Fruit fly (Drosophila melanogaster) whole organism, wandering third instar larva: ENCODE results near the gene out.

Experiments
- Abd-B ChIP-seq: fragments of >200 bp; optimal IDR thresholded peaks from 2 replicates; lab custom pipeline; 2017; ENCODE audit warnings: missing biosample characterization, missing genetic modification characterization
- CG32264 ChIP-seq: fragments of 200-800 bp; sonication (Bioruptor generic); optimal IDR thresholded peaks from 2 replicates; lab custom pipeline; 2016; ENCODE audit warnings: missing biosample characterization, missing genetic modification characterization
- CG9705 ChIP-seq: fragments of 200-800 bp; sonication (Bioruptor generic); optimal IDR thresholded peaks from 2 replicates; lab custom pipeline; 2018; ENCODE audit warnings: missing biosample characterization, mild to moderate bottlenecking, missing genetic modification characterization
- CrebA ChIP-seq: fragments of 200-800 bp; sonication (Bioruptor generic); optimal IDR thresholded peaks from 2 replicates; lab custom pipeline; 2016; ENCODE audit warnings: missing biosample characterization, mild to moderate bottlenecking, missing genetic modification characterization, borderline replicate concordance
- Dfd ChIP-seq: fragments of >200 bp; optimal IDR thresholded peaks from 2 replicates; lab custom pipeline; 2017; ENCODE audit warnings: missing biosample characterization, missing genetic modification characterization
- Dif ChIP-seq: fragments of 200-275, 200-300 bp; sonication (Bioruptor generic); optimal IDR thresholded peaks from 2 replicates; lab custom pipeline; 2018; ENCODE audit warnings: missing biosample characterization, missing genetic modification characterization; ENCODE audit not compliant: partially characterized antibody
- GATAd ChIP-seq: sonication (Bioruptor generic); optimal IDR thresholded peaks from 2 replicates; lab custom pipeline; 2016; ENCODE audit warnings: missing biosample characterization, missing genetic modification characterization
- HLH106 ChIP-seq: fragments of 200-800 bp; optimal IDR thresholded peaks from 3 replicates; lab custom pipeline; 2019; ENCODE audit warnings: missing biosample characterization, mild to moderate bottlenecking, missing genetic modification characterization, moderate library complexity
- Hnf4 ChIP-seq: fragments of 200-800 bp; sonication (Bioruptor generic); optimal IDR thresholded peaks from 2 replicates; lab custom pipeline; 2016; ENCODE audit warnings: missing biosample characterization, mild to moderate bottlenecking, missing genetic modification characterization
- Hr78 ChIP-seq: fragments of >200 bp; optimal IDR thresholded peaks from 2 replicates; lab custom pipeline; 2017; ENCODE audit warnings: missing biosample characterization, missing genetic modification characterization
- Hr83 ChIP-seq: fragments of 200-300 bp; sonication (Bioruptor generic); optimal IDR thresholded peaks from 2 replicates; lab custom pipeline; 2016; ENCODE audit warnings: missing biosample characterization, mild to moderate bottlenecking, missing genetic modification characterization, moderate library complexity; ENCODE audit not compliant: poor library complexity, severe bottlenecking
- Jra ChIP-seq: sonication (Bioruptor generic); optimal IDR thresholded peaks from 2 replicates; lab custom pipeline; 2016; ENCODE audit warnings: missing biosample characterization, missing genetic modification characterization
- Mio ChIP-seq: sonication (Bioruptor generic); optimal IDR thresholded peaks from 2 replicates; lab custom pipeline; 2016; ENCODE audit warnings: missing biosample characterization, missing genetic modification characterization
- Myc ChIP-seq: fragments of >200 bp; optimal IDR thresholded peaks from 2 replicates; lab custom pipeline; 2017
- N ChIP-seq: fragments of >200 bp; optimal IDR thresholded peaks from 2 replicates; lab custom pipeline; 2018; ENCODE audit warnings: missing biosample characterization, missing external identifiers, missing genetic modification characterization
- OdsH ChIP-seq: fragments of 200-800 bp; sonication (Bioruptor generic); optimal IDR thresholded peaks from 2 replicates; lab custom pipeline; 2016; ENCODE audit warnings: missing biosample characterization, mild to moderate bottlenecking, missing genetic modification characterization
- Rel ChIP-seq, 2 experiments: fragments of 200-800 bp; sonication (Bioruptor generic) in 1 of 2; optimal IDR thresholded peaks; 2 replicates in 1 of 2; 3 replicates in 1 of 2; lab custom pipeline; 2016 to 2019; ENCODE audit warnings: mild to moderate bottlenecking in 2 of 2, missing biosample characterization in 2 of 2, missing genetic modification characterization in 2 of 2, moderate library complexity in 1 of 2
- Sp1 ChIP-seq: fragments of 200-800 bp; sonication (Bioruptor generic); optimal IDR thresholded peaks from 3 replicates; lab custom pipeline; 2019; ENCODE audit warnings: missing biosample characterization, mild to moderate bottlenecking, missing genetic modification characterization, moderate library complexity
- Vsx2 ChIP-seq: fragments of 200-300, 225-300 bp; sonication (Bioruptor generic); optimal IDR thresholded peaks from 2 replicates; lab custom pipeline; 2018; ENCODE audit warnings: missing biosample characterization, missing genetic modification characterization; ENCODE audit not compliant: partially characterized antibody
- br ChIP-seq: fragments of 200-800 bp; sonication (Bioruptor generic); optimal IDR thresholded peaks from 2 replicates; lab custom pipeline; 2016; ENCODE audit warnings: missing biosample characterization, missing genetic modification characterization
- brk ChIP-seq: fragments of 200-800 bp; sonication (Bioruptor generic); optimal IDR thresholded peaks from 2 replicates; lab custom pipeline; 2016; ENCODE audit warnings: missing biosample characterization, mild to moderate bottlenecking, missing genetic modification characterization
- dl ChIP-seq, 2 experiments: fragments of 175-275, 200-275 bp in 1 of 2; fragments of 200-275 bp in 1 of 2; sonication (Bioruptor generic); optimal IDR thresholded peaks; lab custom pipeline; 2018; ENCODE audit warnings: mild to moderate bottlenecking in 2 of 2, missing biosample characterization in 2 of 2, missing genetic modification characterization in 2 of 2, moderate library complexity in 2 of 2; ENCODE audit not compliant: partially characterized antibody in 2 of 2, insufficient read depth in 1 of 2
- dmrt93B ChIP-seq: fragments of 200-800 bp; sonication (Bioruptor generic); optimal IDR thresholded peaks from 2 replicates; lab custom pipeline; 2018; ENCODE audit warnings: missing biosample characterization, mild to moderate bottlenecking, missing genetic modification characterization
- dsf ChIP-seq: sonication (Bioruptor generic); optimal IDR thresholded peaks from 2 replicates; lab custom pipeline; 2016; ENCODE audit warnings: missing biosample characterization, missing genetic modification characterization, borderline replicate concordance
- ey ChIP-seq: fragments of 200-800 bp; sonication (Bioruptor generic); optimal IDR thresholded peaks from 2 replicates; lab custom pipeline; 2016; ENCODE audit warnings: missing biosample characterization, missing genetic modification characterization
- foxo ChIP-seq, 2 experiments: fragments of 200-800 bp; sonication (Bioruptor generic); optimal IDR thresholded peaks; 2 replicates in 1 of 2; 3 replicates in 1 of 2; lab custom pipeline; 2016 to 2017; ENCODE audit warnings: missing biosample characterization in 2 of 2, missing genetic modification characterization in 2 of 2
- fru ChIP-seq: fragments of 200-800 bp; sonication (Bioruptor generic); optimal IDR thresholded peaks from 3 replicates; lab custom pipeline; 2016; ENCODE audit warnings: missing biosample characterization, mild to moderate bottlenecking, missing genetic modification characterization
- h ChIP-seq: fragments of 200-800 bp; sonication (Bioruptor generic); optimal IDR thresholded peaks from 3 replicates; lab custom pipeline; 2016; ENCODE audit warnings: missing biosample characterization, mild to moderate bottlenecking, missing genetic modification characterization
- jim ChIP-seq: fragments of 175-275, 200-325 bp; sonication (Bioruptor generic); optimal IDR thresholded peaks from 2 replicates; lab custom pipeline; 2016; ENCODE audit warnings: missing biosample characterization, mild to moderate bottlenecking, missing genetic modification characterization
- lola ChIP-seq: fragments of >200 bp; optimal IDR thresholded peaks from 2 replicates; lab custom pipeline; 2017; ENCODE audit warnings: missing biosample characterization, missing genetic modification characterization
- pan ChIP-seq: fragments of >200 bp; optimal IDR thresholded peaks from 2 replicates; lab custom pipeline; 2017
- psq ChIP-seq: fragments of 200-800 bp; sonication (Bioruptor generic); optimal IDR thresholded peaks from 3 replicates; lab custom pipeline; 2017; ENCODE audit warnings: missing biosample characterization, mild to moderate bottlenecking, missing genetic modification characterization, moderate library complexity
- rgr ChIP-seq: fragments of 200-800 bp; sonication (Bioruptor generic); optimal IDR thresholded peaks from 3 replicates; lab custom pipeline; 2016; ENCODE audit warnings: missing biosample characterization, mild to moderate bottlenecking, missing genetic modification characterization
- sage ChIP-seq: fragments of 200-800 bp; sonication (Bioruptor generic); optimal IDR thresholded peaks from 2 replicates; lab custom pipeline; 2016; ENCODE audit warnings: missing biosample characterization, mild to moderate bottlenecking, missing genetic modification characterization
- sv ChIP-seq: fragments of 200-800 bp; sonication (Bioruptor generic); optimal IDR thresholded peaks from 3 replicates; lab custom pipeline; 2016; ENCODE audit warnings: missing biosample characterization, missing genetic modification characterization
- tai ChIP-seq: sonication (Bioruptor generic); optimal IDR thresholded peaks from 2 replicates; lab custom pipeline; 2016; ENCODE audit warnings: missing biosample characterization, missing genetic modification characterization
- usp ChIP-seq: fragments of >200 bp; optimal IDR thresholded peaks from 2 replicates; lab custom pipeline; 2017; ENCODE audit warnings: missing biosample characterization, missing genetic modification characterization
- woc ChIP-seq: sonication (Bioruptor generic); optimal IDR thresholded peaks from 2 replicates; lab custom pipeline; 2016; ENCODE audit warnings: missing biosample characterization, mild to moderate bottlenecking, missing genetic modification characterization

Gene out

dm6 chrX:19322945-19323834 lies 1.3 kb upstream of the out start:
- no peak for TF ChIP-seq Hnf4
- TF ChIP-seq Dif (GFP tag; lab: Kevin White, UChicago) = peak; percentile 5
- TF ChIP-seq sv (GFP tag; lab: Kevin White, UChicago) = no peak

- TF ChIP-seq dsf (GFP tag; lab: Kevin White, UChicago) = no peak
- no peak for TF ChIP-seq tai (GFP tag; lab: Kevin White, UChicago)
- TF ChIP-seq Hnf4 = no peak
- TF ChIP-seq ey = no peak
- TF ChIP-seq sv (GFP tag; lab: Kevin White, UChicago) = no peak
These were observed 3.0 kb downstream of the out start for dm6 chrX:19318924-19319323.

- TF ChIP-seq CrebA (GFP tag; lab: Kevin White, UChicago) = no peak
- no peak for TF ChIP-seq woc (GFP tag; lab: Kevin White, UChicago)
- no peak for TF ChIP-seq Vsx2
- peak; percentile 41 for TF ChIP-seq HLH106
- TF ChIP-seq Sp1 (GFP tag; lab: Kevin White, UChicago) = peak; percentile 27
- TF ChIP-seq foxo (GFP tag; optimal IDR thresholded peaks at IDR 0.05; lab: Kevin White, UChicago) = peak in 1 of 2 experiments; percentile 22
- peak; percentile 9 for TF ChIP-seq psq (GFP tag; lab: Kevin White, UChicago)
- TF ChIP-seq sv (GFP tag; lab: Kevin White, UChicago) = peak; percentile 10
- TF ChIP-seq, all 38 proteins: peak for 5
These were observed 4.7 kb downstream of the out start for dm6 chrX:19317058-19317767.

dm6 chrX:19316583-19316982 lies 5.3 kb downstream of the out start:
- no peak for TF ChIP-seq CrebA (GFP tag; lab: Kevin White, UChicago)
- TF ChIP-seq sv (GFP tag; lab: Kevin White, UChicago) = no peak
- TF ChIP-seq brk (GFP tag; lab: Kevin White, UChicago) = no peak
- no peak for TF ChIP-seq lola
- no peak for TF ChIP-seq Abd-B (GFP tag; lab: Kevin White, UChicago)
- TF ChIP-seq Dfd (GFP tag; lab: Kevin White, UChicago) = no peak
- peak; percentile 12 for TF ChIP-seq OdsH (GFP tag; lab: Kevin White, UChicago)
- TF ChIP-seq ey = peak; percentile 42
- TF ChIP-seq br = peak; percentile 36
- TF ChIP-seq tai (GFP tag; lab: Kevin White, UChicago) = no peak
- no peak for TF ChIP-seq Vsx2
- no peak for TF ChIP-seq Mio (GFP tag; lab: Kevin White, UChicago)
- no peak for TF ChIP-seq jim
- no peak for TF ChIP-seq Hnf4
- no peak for TF ChIP-seq dsf (GFP tag; lab: Kevin White, UChicago)
- TF ChIP-seq N = no peak
- TF ChIP-seq Jra (GFP tag; lab: Kevin White, UChicago) = no peak
- no peak for TF ChIP-seq Dif (GFP tag; lab: Kevin White, UChicago)
- no peak for TF ChIP-seq dl (GFP tag; optimal IDR thresholded peaks at IDR 0.05; lab: Kevin White, UChicago; ENCODE audit: insufficient read depth in 1 of 2, partially characterized antibody in 2 of 2)
- TF ChIP-seq sage (GFP tag; lab: Kevin White, UChicago) = no peak
- TF ChIP-seq Hr83 (GFP tag; lab: Kevin White, UChicago) = no peak
- TF ChIP-seq pan (lab: Kevin White, UChicago) = no peak
- TF ChIP-seq Hr78 = no peak
- TF ChIP-seq Sp1 (GFP tag; lab: Kevin White, UChicago) = no peak
- TF ChIP-seq GATAd (GFP tag; lab: Kevin White, UChicago) = no peak
- TF ChIP-seq woc (GFP tag; lab: Kevin White, UChicago) = no peak
- TF ChIP-seq h (GFP tag; lab: Kevin White, UChicago) = peak; percentile 36
- TF ChIP-seq Rel (GFP tag; optimal IDR thresholded peaks at IDR 0.05; lab: Kevin White, UChicago) = no peak
- TF ChIP-seq Rel (tag; optimal IDR thresholded peaks at IDR 0.05; lab: Kevin White, UChicago) = no peak
- no peak for TF ChIP-seq psq (GFP tag; lab: Kevin White, UChicago)
- no peak for TF ChIP-seq fru (GFP tag; lab: Kevin White, UChicago)
- TF ChIP-seq usp (GFP tag; lab: Kevin White, UChicago) = no peak
- TF ChIP-seq CG9705 (GFP tag; lab: Kevin White, UChicago) = no peak
- no peak for TF ChIP-seq CG32264 (GFP tag; lab: Kevin White, UChicago)
- no peak for TF ChIP-seq Myc (lab: Kevin White, UChicago)
- TF ChIP-seq dmrt93B (GFP tag; lab: Kevin White, UChicago) = no peak
- peak in 1 of 2 experiments; percentile 31 for TF ChIP-seq foxo (GFP tag; optimal IDR thresholded peaks at IDR 0.05; lab: Kevin White, UChicago)
- TF ChIP-seq HLH106 = no peak
- TF ChIP-seq rgr (GFP tag; lab: Kevin White, UChicago) = no peak
